Fruit fly (Drosophila melanogaster): ENCODE results near the gene CG8379.

dm6 chr3R:8860126-8861059 is 36.2 kb downstream of the CG8379 start:
- TF ChIP-seq CG32121 (GFP tag; IDR thresholded peaks at IDR 0.05) (no peak), Ets98B (GFP tag; IDR thresholded peaks at IDR 0.05) (no peak), gl (tag; optimal IDR thresholded peaks at IDR 0.05) (no peak)

Data from whole organism, pupa.